Worm (Caenorhabditis elegans): Measurements from ENCODE around the gene F13H8.6.

- no peak for TF ChIP-seq unc-39 (tag; optimal IDR thresholded peaks at IDR 0.05)
- TF ChIP-seq ztf-11 (tag; optimal IDR thresholded peaks at IDR 0.05), result no peak
- TF ChIP-seq nhr-12 (tag; optimal IDR thresholded peaks at IDR 0.05), result no peak
- no peak for TF ChIP-seq pha-4 (tag; optimal IDR thresholded peaks at IDR 0.05)
- TF ChIP-seq ham-2 (GFP tag; optimal IDR thresholded peaks at IDR 0.05), result no peak
- TF ChIP-seq lin-32 (GFP tag; optimal IDR thresholded peaks at IDR 0.05), result no peak
- TF ChIP-seq bed-3 (GFP tag; optimal IDR thresholded peaks at IDR 0.05), result no peak
- TF ChIP-seq nhr-28 (tag; optimal IDR thresholded peaks at IDR 0.05), result no peak
- no peak for TF ChIP-seq snpc-4 (tag; optimal IDR thresholded peaks at IDR 0.05)
- no peak for TF ChIP-seq hlh-1 (tag; optimal IDR thresholded peaks at IDR 0.05)
- no peak for TF ChIP-seq tbx-8 (GFP tag; optimal IDR thresholded peaks at IDR 0.05)
- no peak for TF ChIP-seq mab-5 (tag; optimal IDR thresholded peaks at IDR 0.05)
- TF ChIP-seq elt-1 (tag; optimal IDR thresholded peaks at IDR 0.05; ENCODE audit: borderline replicate concordance, insufficient read depth), result no peak
Measured at ce11 chrII:6245199-6245702, 41.5 kb downstream of the F13H8.6 start, which contains the start of gene blos-4.
